Worm (Caenorhabditis elegans): ENCODE data around the gene inx-6.

Gene inx-6

DNA sequence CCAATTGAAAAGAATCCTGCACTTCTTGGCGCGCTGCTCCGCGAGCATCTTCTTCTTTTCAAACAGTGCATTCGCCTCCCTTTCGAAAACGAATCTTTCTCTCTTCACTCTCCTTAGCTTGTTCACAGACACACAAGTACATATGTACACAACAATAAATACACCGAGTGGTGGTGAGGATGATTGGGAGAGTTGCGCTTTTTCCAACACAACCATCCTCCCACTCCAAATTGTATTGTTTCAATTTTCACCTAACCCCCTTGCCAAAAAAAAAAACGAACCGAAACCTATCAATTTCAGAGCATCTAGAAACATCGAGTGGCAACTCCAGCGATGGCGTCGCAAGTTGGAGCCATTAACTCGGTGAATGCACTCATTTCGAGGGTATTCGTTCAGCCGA is at the start of gene inx-6:
inx-6 (plus strand) TSS at position 301 of the 400 bp plus-strand sequence.
- TF ChIP-seq dpl-1 (GFP tag; optimal IDR thresholded peaks at IDR 0.05) = no peak
- TF ChIP-seq efl-1 (optimal IDR thresholded peaks at IDR 0.05) = no peak
- TF ChIP-seq efl-1 (GFP tag; optimal IDR thresholded peaks at IDR 0.05 in 1 of 2) = peak in 1 of 2 experiments; percentile 2
- no peak for TF ChIP-seq rnt-1 (tag; optimal IDR thresholded peaks at IDR 0.05)

DNA sequence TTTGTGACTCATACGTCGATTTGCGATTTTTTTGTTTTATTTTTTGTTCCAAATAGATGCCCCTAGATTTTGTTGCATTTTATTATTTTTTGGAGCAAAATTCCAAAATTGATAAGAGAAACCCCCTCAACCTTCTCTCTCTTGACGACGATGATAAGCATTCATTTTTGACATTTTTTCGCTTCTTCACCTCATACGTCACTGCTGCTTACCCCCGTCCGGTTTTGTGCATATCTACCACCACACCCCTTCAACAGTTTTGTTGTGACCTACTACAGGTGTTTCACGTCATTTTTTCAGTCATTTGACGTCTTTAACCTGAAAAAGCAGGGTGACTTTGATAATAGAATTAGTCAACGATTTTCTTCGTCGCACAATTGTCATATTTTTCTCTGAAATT is 47.5 kb upstream of the inx-6 start:
- TF ChIP-seq nhr-12 (tag; optimal IDR thresholded peaks at IDR 0.05) (no peak), efl-3 (GFP tag; optimal IDR thresholded peaks at IDR 0.05) (no peak), nhr-71 (tag; optimal IDR thresholded peaks at IDR 0.05) (peak; percentile 2), dpl-1 (GFP tag; optimal IDR thresholded peaks at IDR 0.05) (no peak), ces-1 (GFP tag; optimal IDR thresholded peaks at IDR 0.05) (no peak), nhr-11 (tag; optimal IDR thresholded peaks at IDR 0.05) (no peak), ceh-8 (GFP tag; optimal IDR thresholded peaks at IDR 0.05) (no peak), elt-2 (tag; optimal IDR thresholded peaks at IDR 0.05) (peak; percentile 67), mdl-1 (tag; optimal IDR thresholded peaks at IDR 0.05) (no peak), lsy-2 (tag; optimal IDR thresholded peaks at IDR 0.05) (no peak), zag-1 (tag; optimal IDR thresholded peaks at IDR 0.05) (no peak), grh-1 (GFP tag; IDR thresholded peaks at IDR 0.05) (no peak), tlp-1 (tag; optimal IDR thresholded peaks at IDR 0.05) (no peak), blmp-1 (tag; optimal IDR thresholded peaks at IDR 0.05) (no peak), lin-39 (tag; optimal IDR thresholded peaks at IDR 0.05) (no peak)

DNA sequence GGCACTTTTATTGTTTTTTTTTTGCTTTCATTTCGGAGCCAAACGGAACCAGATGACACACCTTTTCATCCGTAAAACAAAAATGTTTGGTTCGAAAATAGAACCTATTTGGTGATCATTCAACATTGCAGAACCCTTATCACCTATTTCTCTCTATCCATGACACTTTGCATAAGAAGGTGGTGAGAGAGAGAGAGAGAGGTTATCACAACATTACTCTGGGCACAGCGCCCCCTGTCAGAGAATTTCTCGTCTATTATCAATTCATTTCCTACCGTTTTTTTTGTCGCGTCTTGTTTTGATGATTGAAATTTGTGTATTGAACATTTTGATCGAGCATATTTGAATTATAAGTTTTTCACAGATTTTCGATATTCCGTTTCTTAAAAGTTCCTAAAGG is 46.2 kb upstream of the inx-6 start:
- TF ChIP-seq nhr-20 (tag; optimal IDR thresholded peaks at IDR 0.05) (no peak), mab-9 (GFP tag; IDR thresholded peaks at IDR 0.05) (no peak), elt-2 (tag; optimal IDR thresholded peaks at IDR 0.05) (peak; percentile 28)

DNA sequence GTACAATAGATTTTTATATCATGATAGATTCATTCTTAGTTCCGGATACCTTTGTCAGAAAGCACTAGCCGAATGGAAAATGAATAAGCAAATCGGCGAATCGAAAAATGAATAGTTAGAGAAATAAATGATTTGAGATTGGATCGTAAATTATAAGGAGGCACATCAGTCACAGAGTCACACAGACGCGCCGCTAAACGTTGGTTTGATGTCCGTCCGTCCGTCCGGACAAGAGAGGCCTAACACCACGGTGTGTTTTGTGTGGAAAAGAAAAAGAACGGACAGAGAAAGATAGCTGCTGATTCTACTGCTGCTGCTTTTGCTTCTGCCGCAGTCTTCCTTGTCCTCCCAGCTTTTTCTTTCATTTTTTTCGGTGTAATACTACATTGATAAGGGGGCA is 45.4 kb upstream of the inx-6 start:
- TF ChIP-seq swsn-7 (tag; optimal IDR thresholded peaks at IDR 0.05) (no peak), lin-14 (GFP tag; optimal IDR thresholded peaks at IDR 0.05) (peak; percentile 39), ztf-11 (tag; optimal IDR thresholded peaks at IDR 0.05) (no peak)

DNA sequence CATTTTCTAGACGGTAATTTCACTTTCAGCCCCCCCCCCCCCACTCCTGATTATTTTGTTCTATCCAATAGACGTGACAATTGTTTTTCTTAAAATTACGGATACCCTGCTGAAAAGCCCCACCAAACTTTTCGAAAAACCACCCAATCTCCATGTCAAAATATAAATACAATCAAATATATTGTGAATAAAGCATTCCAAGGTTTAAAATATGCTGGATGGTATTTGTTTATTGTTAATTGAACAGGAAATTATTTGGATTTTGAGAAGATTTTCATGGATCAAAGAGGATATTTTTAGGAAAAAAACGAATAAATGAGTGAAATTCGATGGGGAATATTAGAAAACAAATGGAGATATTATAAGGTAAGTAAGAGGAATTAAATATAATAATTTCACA is 42.6 kb upstream of the inx-6 start, which contains the start of gene C27D8.4:
C27D8.4 (plus strand) TSS at position 301 of the 400 bp plus-strand sequence.
- TF ChIP-seq efl-1 (optimal IDR thresholded peaks at IDR 0.05) (no peak), efl-1 (GFP tag; optimal IDR thresholded peaks at IDR 0.05 in 1 of 2) (no peak), dsc-1 (tag; optimal IDR thresholded peaks at IDR 0.05) (no peak), mef-2 (tag; optimal IDR thresholded peaks at IDR 0.05) (no peak), tlp-1 (tag; optimal IDR thresholded peaks at IDR 0.05) (no peak), ces-1 (GFP tag; optimal IDR thresholded peaks at IDR 0.05) (no peak)

DNA sequence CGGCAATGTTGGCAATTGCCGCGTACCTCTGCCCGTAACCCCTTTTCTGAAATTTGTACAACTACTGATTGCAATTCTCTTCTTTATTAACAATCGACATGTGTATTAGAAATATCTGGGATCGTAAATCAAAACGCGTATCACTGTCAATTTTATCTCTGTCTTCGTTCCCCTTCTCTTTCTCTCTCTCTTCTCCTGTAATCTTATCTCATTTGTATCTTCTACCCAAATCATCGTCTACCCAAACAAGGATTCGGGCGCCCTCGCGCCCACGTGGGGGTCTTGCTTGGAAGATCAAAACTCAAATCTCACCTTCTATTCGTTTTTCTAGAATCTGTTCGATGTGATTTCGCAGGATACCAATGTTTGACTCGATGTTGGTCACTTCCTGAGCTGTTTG is 35.4 kb upstream of the inx-6 start, which contains the start of gene C27D8.2:
C27D8.2 (plus strand) TSS at position 222 of the 400 bp plus-strand sequence.
- TF ChIP-seq dpl-1 (GFP tag; optimal IDR thresholded peaks at IDR 0.05) (no peak), fos-1 (tag; optimal IDR thresholded peaks at IDR 0.05) (no peak), elt-2 (tag; optimal IDR thresholded peaks at IDR 0.05) (no peak), snu-23 (GFP tag; optimal IDR thresholded peaks at IDR 0.05) (peak; percentile 19), tlp-1 (tag; optimal IDR thresholded peaks at IDR 0.05) (no peak), nhr-20 (tag; optimal IDR thresholded peaks at IDR 0.05) (peak; percentile 9), mef-2 (tag; optimal IDR thresholded peaks at IDR 0.05) (no peak), sup-37 (GFP tag; optimal IDR thresholded peaks at IDR 0.05) (no peak), elt-3 (tag; optimal IDR thresholded peaks at IDR 0.05) (peak in 5 of 6 experiments; percentile 20 to 92 (median 74)), pqm-1 (tag; optimal IDR thresholded peaks at IDR 0.05) (no peak), lin-14 (GFP tag; optimal IDR thresholded peaks at IDR 0.05) (peak; percentile 21), fkh-4 (tag; optimal IDR thresholded peaks at IDR 0.05; ENCODE audit: borderline replicate concordance) (no peak), swsn-7 (tag; optimal IDR thresholded peaks at IDR 0.05) (no peak), blmp-1 (tag; optimal IDR thresholded peaks at IDR 0.05) (peak; percentile 80), tbx-2 (tag; optimal IDR thresholded peaks at IDR 0.05) (no peak), snpc-4 (tag; optimal IDR thresholded peaks at IDR 0.05) (no peak), ceh-90 (tag; optimal IDR thresholded peaks at IDR 0.05) (no peak), nhr-19 (GFP tag; conservative IDR thresholded peaks at IDR 0.05) (peak; percentile 20; the same call in 1 of the 2 replicates), hlh-4 (tag; optimal IDR thresholded peaks at IDR 0.05) (no peak), unc-30 (tag; optimal IDR thresholded peaks at IDR 0.05) (no peak), nhr-90 (tag; optimal IDR thresholded peaks at IDR 0.05; ENCODE audit: poor library complexity) (peak; percentile 17), hlh-17 (GFP tag; optimal IDR thresholded peaks at IDR 0.05; ENCODE audit: borderline replicate concordance) (no peak), C34B4.2 (tag; optimal IDR thresholded peaks at IDR 0.05) (no peak), nhr-11 (tag; optimal IDR thresholded peaks at IDR 0.05) (no peak), jun-1 (tag; optimal IDR thresholded peaks at IDR 0.05) (no peak), nhr-71 (tag; optimal IDR thresholded peaks at IDR 0.05) (peak; percentile 27), ztf-11 (tag; optimal IDR thresholded peaks at IDR 0.05) (no peak), ces-1 (GFP tag; optimal IDR thresholded peaks at IDR 0.05) (no peak)

All from whole organism, L1 larva.